Fruit fly (Drosophila melanogaster) whole organism, embryonic: Measurements from ENCODE around the gene CG31161.
A peak's percentile ranks its signal among the peaks of the same experiment; 100 is the strongest.

ENCODE experiments used
- Ada2b ChIP-seq: fragments of 200-800 bp; sonication (Bioruptor generic); IDR thresholded peaks from 2 replicates; pipeline ENCODE4 v1.3.6; 2022; ENCODE audit warnings: missing biosample characterization, missing genetic modification characterization
- Antp ChIP-seq: fragments of 200-800 bp; sonication (Bioruptor generic); optimal IDR thresholded peaks from 3 replicates; lab custom pipeline; 2016; ENCODE audit warnings: missing biosample characterization, missing genetic modification characterization
- Bteb2 ChIP-seq: fragments of 200-800 bp; sonication (Bioruptor generic); optimal IDR thresholded peaks from 2 replicates; lab custom pipeline; 2016; ENCODE audit warnings: missing biosample characterization, missing genetic modification characterization
- CG10366 ChIP-seq: fragments of 200-800 bp; sonication (Bioruptor generic); IDR thresholded peaks from 2 replicates; pipeline ENCODE4 v1.3.6; 2022; ENCODE audit warnings: missing biosample characterization, missing genetic modification characterization
- CG10543 ChIP-seq: fragments of 200-800 bp; sonication (Bioruptor generic); optimal IDR thresholded peaks from 3 replicates; lab custom pipeline; 2017; ENCODE audit warnings: missing biosample characterization, mild to moderate bottlenecking, missing genetic modification characterization, moderate library complexity
- CG14667 ChIP-seq: fragments of 200-800 bp; sonication (Bioruptor generic); IDR thresholded peaks from 2 replicates; pipeline ENCODE4 v1.3.6; 2022; ENCODE audit warnings: missing biosample characterization, missing genetic modification characterization
- CG1602 ChIP-seq: fragments of 200-800 bp; sonication (Bioruptor generic); optimal IDR thresholded peaks from 3 replicates; lab custom pipeline; 2016; ENCODE audit warnings: missing biosample characterization, missing genetic modification characterization
- CG16863 ChIP-seq: fragments of 200-800 bp; sonication (Bioruptor generic); optimal IDR thresholded peaks from 3 replicates; lab custom pipeline; 2016; ENCODE audit warnings: missing biosample characterization, missing genetic modification characterization
- CG2889 ChIP-seq: fragments of 200-800 bp; sonication (Bioruptor generic); IDR thresholded peaks from 3 replicates; pipeline ENCODE4 v1.3.6; 2022; ENCODE audit warnings: missing biosample characterization, missing genetic modification characterization
- CG42726 ChIP-seq: fragments of 200-800 bp; sonication (Bioruptor generic); IDR thresholded peaks from 2 replicates; pipeline ENCODE4 v1.3.6; 2022; ENCODE audit warnings: missing biosample characterization, missing genetic modification characterization; ENCODE audit not compliant: partially characterized antibody
- CG6854 ChIP-seq: fragments of 200-800 bp; sonication (Bioruptor generic); optimal IDR thresholded peaks from 3 replicates; lab custom pipeline; 2017; ENCODE audit warnings: missing biosample characterization, mild to moderate bottlenecking, missing genetic modification characterization
- CG7271 ChIP-seq: fragments of 200-800 bp; sonication (Bioruptor generic); optimal IDR thresholded peaks from 2 replicates; lab custom pipeline; 2018; ENCODE audit warnings: missing biosample characterization, mild to moderate bottlenecking, missing genetic modification characterization, moderate library complexity
- CG7556 ChIP-seq: fragments of 200-800 bp; sonication (Bioruptor generic); optimal IDR thresholded peaks from 2 replicates; lab custom pipeline; 2017; ENCODE audit warnings: missing biosample characterization, mild to moderate bottlenecking, missing genetic modification characterization
- CHES-1-like ChIP-seq: fragments of 200-800 bp; sonication (Bioruptor generic); optimal IDR thresholded peaks from 2 replicates; lab custom pipeline; 2016; ENCODE audit warnings: missing biosample characterization, missing genetic modification characterization
- Dref ChIP-seq: fragments of 200-800 bp; sonication (Bioruptor generic); IDR thresholded peaks from 2 replicates; pipeline ENCODE4 v1.3.6; 2022; ENCODE audit warnings: missing biosample characterization, missing genetic modification characterization
- E2f1 ChIP-seq: fragments of 200-800 bp; sonication (Bioruptor generic); IDR thresholded peaks from 2 replicates; pipeline ENCODE4 v1.3.6; 2022; ENCODE audit warnings: missing biosample characterization, missing genetic modification characterization
- Ets65A ChIP-seq: fragments of 200-800 bp; sonication (Bioruptor generic); peaks from one replicate; lab custom pipeline; 2016; ENCODE audit warnings: missing biosample characterization, missing genetic modification characterization
- HLH54F ChIP-seq: fragments of 200-800 bp; sonication (Bioruptor generic); optimal IDR thresholded peaks from 3 replicates; lab custom pipeline; 2016; ENCODE audit warnings: missing biosample characterization, missing genetic modification characterization
- Hey ChIP-seq: fragments of 200-800 bp; sonication (Bioruptor generic); optimal IDR thresholded peaks from 3 replicates; lab custom pipeline; 2018; ENCODE audit warnings: missing biosample characterization, mild to moderate bottlenecking, missing genetic modification characterization
- HmgD ChIP-seq: fragments of 200-800 bp; sonication (Bioruptor generic); optimal IDR thresholded peaks from 3 replicates; lab custom pipeline; 2016; ENCODE audit warnings: missing biosample characterization, missing genetic modification characterization
- Hsf ChIP-seq: fragments of 200-800 bp; sonication (Bioruptor generic); optimal IDR thresholded peaks from 3 replicates; lab custom pipeline; 2016; ENCODE audit warnings: missing biosample characterization, missing genetic modification characterization
- Lhr ChIP-seq: fragments of 200-800 bp; sonication (Bioruptor generic); optimal IDR thresholded peaks from 3 replicates; lab custom pipeline; 2017; ENCODE audit warnings: mild to moderate bottlenecking, missing biosample characterization, missing genetic modification reagents, missing genetic modification characterization
- Med ChIP-seq: fragments of 200-800 bp; sonication (Bioruptor generic); peaks from one replicate; lab custom pipeline; 2016; ENCODE audit warnings: missing biosample characterization, missing genetic modification characterization, mild to moderate bottlenecking, inconsistent platforms, moderate library complexity
- Nf-YA ChIP-seq: fragments of 200-800 bp; sonication (Bioruptor generic); IDR thresholded peaks from 2 replicates; pipeline ENCODE4 v1.3.6; 2022; ENCODE audit warnings: missing biosample characterization, missing genetic modification characterization
- Sox100B ChIP-seq: fragments of 200-800 bp; sonication (Bioruptor generic); optimal IDR thresholded peaks from 3 replicates; lab custom pipeline; 2018; ENCODE audit warnings: missing biosample characterization, mild to moderate bottlenecking, missing genetic modification characterization
- Stat92E ChIP-seq, 3 experiments: fragments of >200 bp in 2 of 3; fragments of 200-800 bp in 1 of 3; sonication (Bioruptor generic) in 1 of 3; optimal IDR thresholded peaks; 2 replicates each; lab custom pipeline; 2017 to 2019; ENCODE audit warnings: missing biosample characterization in 3 of 3, missing genetic modification characterization in 3 of 3, mild to moderate bottlenecking in 1 of 3, moderate library complexity in 1 of 3
- TFAM ChIP-seq: fragments of 200-800 bp; sonication (Bioruptor generic); optimal IDR thresholded peaks from 2 replicates; lab custom pipeline; 2017; ENCODE audit warnings: missing biosample characterization, missing genetic modification characterization, inconsistent platforms
- bigmax ChIP-seq: fragments of 200-800 bp; sonication (Bioruptor generic); optimal IDR thresholded peaks from 2 replicates; lab custom pipeline; 2018; ENCODE audit warnings: missing biosample characterization, mild to moderate bottlenecking, missing genetic modification characterization
- caup ChIP-seq: fragments of 200-800 bp; sonication (Bioruptor generic); optimal IDR thresholded peaks from 3 replicates; lab custom pipeline; 2017; ENCODE audit warnings: missing biosample characterization, mild to moderate bottlenecking, missing genetic modification characterization, moderate library complexity; ENCODE audit not compliant: severe bottlenecking
- chinmo ChIP-seq: fragments of 200-800 bp; sonication (Bioruptor generic); IDR thresholded peaks from 4 replicates; pipeline ENCODE4 v1.3.6; 2022; ENCODE audit warnings: missing biosample characterization, missing genetic modification characterization; ENCODE audit not compliant: partially characterized antibody
- crol ChIP-seq: fragments of 200-800 bp; sonication (Bioruptor generic); IDR thresholded peaks from 2 replicates; pipeline ENCODE4 v1.3.6; 2022; ENCODE audit warnings: missing biosample characterization, missing genetic modification characterization
- emc ChIP-seq: fragments of 200-800 bp; sonication (Bioruptor generic); optimal IDR thresholded peaks from 2 replicates; lab custom pipeline; 2016; ENCODE audit warnings: missing biosample characterization, missing genetic modification characterization
- ewg ChIP-seq: fragments of 200-800 bp; sonication (Bioruptor generic); optimal IDR thresholded peaks from 3 replicates; lab custom pipeline; 2017; ENCODE audit warnings: mild to moderate bottlenecking, missing biosample characterization, missing genetic modification reagents, missing genetic modification characterization
- ftz-f1 ChIP-seq: fragments of 200-800 bp; sonication (Bioruptor generic); optimal IDR thresholded peaks from 2 replicates; lab custom pipeline; 2016; ENCODE audit warnings: missing biosample characterization, missing genetic modification characterization
- gt ChIP-seq: fragments of 200-800 bp; sonication (Bioruptor generic); IDR thresholded peaks from 2 replicates; pipeline ENCODE4 v1.3.6; 2022; ENCODE audit warnings: missing biosample characterization, missing genetic modification characterization
- h ChIP-seq: fragments of >200 bp; optimal IDR thresholded peaks from 2 replicates; lab custom pipeline; 2017
- hb ChIP-seq: fragments of 200-800 bp; sonication (Bioruptor generic); IDR thresholded peaks from 3 replicates; pipeline ENCODE4 v1.3.6; 2022; ENCODE audit warnings: missing biosample characterization, missing genetic modification characterization; ENCODE audit not compliant: partially characterized antibody
- lbe ChIP-seq: fragments of 200-800 bp; sonication (Bioruptor generic); optimal IDR thresholded peaks from 2 replicates; lab custom pipeline; 2016; ENCODE audit warnings: missing biosample characterization, mild to moderate bottlenecking, missing genetic modification characterization
- prd ChIP-seq, 3 experiments: fragments of >200 bp in 2 of 3; fragments of 200-800 bp in 1 of 3; sonication (Bioruptor generic) in 1 of 3; optimal IDR thresholded peaks in 2 of 3; IDR thresholded peaks in 1 of 3; 2 replicates in 2 of 3; 3 replicates in 1 of 3; pipeline versions ENCODE4 v1.3.6 to Lab custom; 2017 to 2022; ENCODE audit warnings: missing biosample characterization in 1 of 3, missing genetic modification characterization in 1 of 3
- sim ChIP-seq: fragments of 200-800 bp; sonication (Bioruptor generic); IDR thresholded peaks from 2 replicates; pipeline ENCODE4 v1.3.6; 2022; ENCODE audit warnings: missing biosample characterization, missing genetic modification characterization
- sr ChIP-seq: fragments of 200-800 bp; sonication (Bioruptor generic); IDR thresholded peaks from 3 replicates; pipeline ENCODE4 v1.3.6; 2022; ENCODE audit warnings: missing biosample characterization, missing genetic modification characterization
- stc ChIP-seq: fragments of 200-800 bp; sonication (Bioruptor generic); IDR thresholded peaks from 2 replicates; pipeline ENCODE4 v1.3.6; 2022; ENCODE audit warnings: missing biosample characterization, missing genetic modification characterization
- vfl ChIP-seq: fragments of 200-800 bp; sonication (Bioruptor generic); optimal IDR thresholded peaks from 2 replicates; lab custom pipeline; 2016; ENCODE audit warnings: missing biosample characterization, missing genetic modification characterization

The CG31161 gene

dm6 chr3R:22597344-22597954 lies 18.9 kb upstream of the CG31161 start (continued):
- TF ChIP-seq Ada2b (GFP tag; lab: Robert Waterston, UW) (peak; percentile 79), caup (GFP tag; lab: Kevin White, UChicago) (peak; percentile 16), TFAM (GFP tag; lab: Kevin White, UChicago) (no peak), Med (GFP tag; lab: Kevin White, UChicago) (peak; percentile 93), CG6854 (GFP tag; lab: Kevin White, UChicago) (no peak), CG42726 (GFP tag; lab: Robert Waterston, UW) (no peak), prd (optimal IDR thresholded peaks at IDR 0.05; lab: Kevin White, UChicago) (no peak), prd (GFP tag; IDR thresholded peaks at IDR 0.05; lab: Robert Waterston, UW) (peak; percentile 86), ftz-f1 (GFP tag; lab: Kevin White, UChicago) (no peak), crol (peak; percentile 27; the same call in 1 of the 2 replicates), Nf-YA (peak; percentile 44; the same call in 1 of the 2 replicates), bigmax (GFP tag; lab: Kevin White, UChicago) (no peak), Hey (no peak), lbe (GFP tag; lab: Kevin White, UChicago) (no peak), sim (GFP tag; lab: Robert Waterston, UW) (peak; percentile 54; the same call in 1 of the 2 replicates), CG2889 (GFP tag; lab: Robert Waterston, UW) (peak; percentile 52; the same call in 1 of the 3 replicates)

DNA sequence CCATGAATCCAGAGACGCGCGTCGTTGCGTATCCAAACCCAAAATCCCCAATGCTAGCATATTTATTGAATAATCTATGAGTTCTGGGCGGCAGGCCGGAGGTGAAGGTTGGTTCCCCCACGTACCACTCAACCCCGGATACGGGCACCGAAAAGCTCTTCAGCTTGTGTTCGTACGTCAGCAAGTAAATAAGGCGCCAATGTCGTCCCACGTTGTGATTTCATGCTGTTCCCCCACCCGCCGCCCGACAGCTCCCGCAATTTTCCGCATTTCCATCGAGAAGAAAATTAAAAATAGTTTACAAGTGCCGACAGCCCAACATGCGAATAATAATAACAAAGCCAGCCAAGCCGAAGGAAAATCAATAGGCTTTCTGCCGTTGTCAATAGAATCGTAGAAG lies 17.6 kb upstream of the CG31161 start:
- TF ChIP-seq CG7271: no peak
- TF ChIP-seq Antp (GFP tag; lab: Kevin White, UChicago): no peak
- TF ChIP-seq ewg (GFP tag; lab: Kevin White, UChicago): no peak
- peak; percentile 62 for TF ChIP-seq CG10543
- TF ChIP-seq CG6854 (GFP tag; lab: Kevin White, UChicago): no peak
- TF ChIP-seq HmgD (GFP tag; lab: Kevin White, UChicago): no peak
- TF ChIP-seq CHES-1-like (GFP tag; lab: Kevin White, UChicago): no peak
- no peak for TF ChIP-seq CG1602 (GFP tag; lab: Kevin White, UChicago)
- peak; percentile 61 for TF ChIP-seq ftz-f1 (GFP tag; lab: Kevin White, UChicago)
- TF ChIP-seq Bteb2 (GFP tag; lab: Kevin White, UChicago): no peak
- no peak for TF ChIP-seq Nf-YA
- TF ChIP-seq Dref (GFP tag; lab: Robert Waterston, UW): no peak
- TF ChIP-seq CG10366 (GFP tag; lab: Robert Waterston, UW): no peak
- no peak for TF ChIP-seq emc (GFP tag; lab: Kevin White, UChicago)
- no peak for TF ChIP-seq stc (GFP tag; lab: Robert Waterston, UW)
- TF ChIP-seq crol: 0 out of 2 replicates have a peak, but pooled peaks have one; percentile 39
- peak; percentile 7 for TF ChIP-seq Ets65A
- TF ChIP-seq Sox100B (GFP tag; lab: Kevin White, UChicago): no peak
- no peak for TF ChIP-seq Lhr (GFP tag; lab: Kevin White, UChicago)
- no peak for TF ChIP-seq h
- peak; percentile 93 for TF ChIP-seq sr
- 0 out of 3 replicates have a peak, but pooled peaks have one; percentile 43 for TF ChIP-seq hb (GFP tag; lab: Robert Waterston, UW)
- TF ChIP-seq chinmo (GFP tag; lab: Robert Waterston, UW): 0 out of 4 replicates have a peak, but pooled peaks have one; percentile 31
- no peak for TF ChIP-seq CG14667
- no peak for TF ChIP-seq Hsf (GFP tag; lab: Kevin White, UChicago)
- TF ChIP-seq vfl (GFP tag; lab: Kevin White, UChicago): no peak
- no peak for TF ChIP-seq CG7556
- TF ChIP-seq CG16863 (GFP tag; lab: Kevin White, UChicago): no peak
- no peak for TF ChIP-seq E2f1 (GFP tag; lab: Robert Waterston, UW)
- no peak for TF ChIP-seq Stat92E (GFP tag; optimal IDR thresholded peaks at IDR 0.05; lab: Kevin White, UChicago)
- TF ChIP-seq gt (GFP tag; lab: Robert Waterston, UW): no peak
- peak; percentile 1 for TF ChIP-seq Med (GFP tag; lab: Kevin White, UChicago)
- TF ChIP-seq HLH54F (GFP tag; lab: Kevin White, UChicago): no peak
